Fruit fly (Drosophila melanogaster) whole organism, prepupa: ENCODE data around the gene Sodh2.

ENCODE experiments used
- CG31627 ChIP-seq: fragments of 200-800 bp; sonication (Bioruptor generic); optimal IDR thresholded peaks from 3 replicates; lab custom pipeline; 2016; ENCODE audit warnings: missing biosample characterization, missing genetic modification characterization
- CG6792 ChIP-seq: fragments of 200-800 bp; sonication (Bioruptor generic); optimal IDR thresholded peaks from 3 replicates; lab custom pipeline; 2016; ENCODE audit warnings: missing biosample characterization, missing genetic modification characterization

Sodh2 gene

DNA sequence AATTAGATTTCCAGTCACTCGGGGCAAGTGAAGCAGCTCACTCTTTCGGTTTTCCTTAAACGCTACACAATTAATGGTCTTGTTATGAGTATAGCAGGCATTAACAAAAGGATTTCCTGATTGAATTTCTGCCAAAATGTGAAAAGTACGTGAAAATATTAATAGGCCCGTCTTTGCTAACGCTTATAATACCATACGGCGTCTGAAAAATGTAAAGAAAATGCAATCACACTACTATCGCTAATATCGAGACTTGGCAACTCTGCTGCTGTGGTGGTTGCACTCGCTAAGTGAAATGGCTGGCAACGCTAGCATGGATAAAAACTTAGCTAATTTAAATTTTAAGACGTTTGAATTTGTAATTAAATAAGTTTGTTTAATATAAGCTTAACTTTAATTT is 17.1 kb downstream of the Sodh2 start, which contains the start of gene CG6621:
Gene CG6621 (minus strand): TSS at position 205 of the 400 bp plus-strand sequence.
- TF ChIP-seq CG6792 (no peak), CG31627 (GFP tag; lab: Kevin White, UChicago) (peak; percentile 15)
